Fruit fly (Drosophila melanogaster): ENCODE data around the gene CycT.

DNA sequence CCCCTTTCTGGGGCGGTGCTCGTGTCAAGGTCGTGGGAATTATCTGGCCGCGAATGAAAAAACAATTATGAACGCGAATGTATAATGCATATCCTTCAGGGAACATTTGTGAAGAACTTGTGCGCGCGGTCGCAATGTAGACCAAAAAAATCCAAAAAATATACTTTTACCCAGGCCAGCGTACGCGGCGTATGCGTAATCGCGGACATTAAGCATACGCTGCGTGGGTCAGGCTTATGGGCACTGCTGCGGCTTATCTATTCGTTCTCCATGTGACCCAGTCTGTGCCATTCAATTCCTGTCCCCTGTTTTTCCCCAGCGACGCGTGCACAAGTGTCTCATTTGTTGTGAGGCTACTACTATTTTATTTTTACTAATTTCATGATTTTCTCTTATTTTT is 19.3 kb downstream of the CycT start:
- no peak for TF ChIP-seq CG11902 (GFP tag; optimal IDR thresholded peaks at IDR 0.05)
- no peak for TF ChIP-seq CG3919 (GFP tag; optimal IDR thresholded peaks at IDR 0.05)
- no peak for TF ChIP-seq Sox102F (GFP tag; optimal IDR thresholded peaks at IDR 0.05)
- no peak for TF ChIP-seq achi (GFP tag; optimal IDR thresholded peaks at IDR 0.05)
- no peak for TF ChIP-seq fd59A (GFP tag; optimal IDR thresholded peaks at IDR 0.05)
- no peak for TF ChIP-seq acj6 (GFP tag; optimal IDR thresholded peaks at IDR 0.05)
